Fruit fly (Drosophila melanogaster) ovary, adult (tissue): ENCODE measurements around the gene CG15731.
A peak's percentile ranks its signal among the peaks of the same experiment; 100 is the strongest.

Source experiments
- CG17801 ChIP-seq: fragments of 200-800 bp; optimal IDR thresholded peaks from 2 replicates; lab custom pipeline; 2019; ENCODE audit warnings: missing biosample characterization, mild to moderate bottlenecking, missing genetic modification characterization, moderate library complexity; ENCODE audit not compliant: partially characterized antibody

The CG15731 gene

DNA sequence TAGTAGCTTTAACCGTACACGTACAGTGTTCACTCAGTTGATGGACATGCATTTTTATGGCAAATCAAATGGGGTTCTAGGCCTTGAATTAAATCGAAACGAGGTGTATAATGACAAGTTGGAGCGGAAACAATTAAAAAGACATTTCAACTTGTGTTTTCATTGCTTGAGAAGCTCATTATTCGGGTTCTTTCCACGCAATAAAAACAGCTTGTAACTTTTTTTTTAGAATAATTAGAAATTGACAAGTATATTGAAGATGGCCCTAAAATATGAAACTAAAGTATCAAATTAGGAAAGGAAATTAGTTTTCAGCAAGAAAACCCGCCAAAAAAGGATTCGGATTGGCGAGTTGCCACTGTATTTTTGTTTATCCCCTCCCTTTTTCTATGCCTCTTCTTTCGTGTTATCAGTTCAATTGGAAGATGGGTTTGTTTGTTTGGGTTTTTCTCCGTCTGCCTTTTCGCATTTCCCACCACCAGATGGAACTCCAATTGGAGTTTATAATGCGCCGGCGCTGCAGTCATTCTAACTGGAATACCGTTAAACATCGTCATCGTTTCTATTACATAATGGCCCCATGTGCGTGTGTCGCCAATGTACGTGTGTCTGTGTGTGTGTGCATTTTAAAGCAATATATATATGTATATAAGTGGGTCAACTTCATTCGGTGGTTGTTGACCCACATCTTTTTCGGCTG lies 9.1 kb upstream of the CG15731 start:
- no peak for TF ChIP-seq CG17801

DNA sequence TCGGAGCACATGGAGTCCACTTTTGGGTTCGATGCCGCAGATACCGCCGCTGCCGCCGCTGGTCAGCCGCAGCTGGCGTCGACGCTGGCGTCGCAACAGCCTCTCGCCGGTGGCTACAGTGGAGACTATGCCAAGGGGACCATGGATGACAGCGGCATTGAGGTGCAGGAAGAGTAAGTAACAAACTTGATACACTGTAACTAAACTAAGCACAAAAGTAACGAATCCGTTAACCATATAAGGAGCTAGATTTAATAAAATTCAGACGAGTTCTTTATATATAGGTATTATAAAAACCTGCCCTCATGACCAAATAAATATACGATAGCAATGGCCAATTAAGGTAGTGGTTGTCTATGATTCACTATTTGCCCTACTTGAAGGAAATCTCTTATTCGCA lies 7.8 kb upstream of the CG15731 start:
- TF ChIP-seq CG17801, result no peak

dm6 chrX:12463560-12463959 lies 6.0 kb upstream of the CG15731 start:
- TF ChIP-seq CG17801, result no peak

- TF ChIP-seq CG17801, result peak; percentile 7
Observed at dm6 chrX:12462936-12463558, 5.5 kb upstream of the CG15731 start, which contains the start of the genes Rab40 and CG42258. Gene Rab40 (minus strand): TSS chrX:12463112. Gene CG42258 (plus strand): TSS chrX:12463528.

DNA sequence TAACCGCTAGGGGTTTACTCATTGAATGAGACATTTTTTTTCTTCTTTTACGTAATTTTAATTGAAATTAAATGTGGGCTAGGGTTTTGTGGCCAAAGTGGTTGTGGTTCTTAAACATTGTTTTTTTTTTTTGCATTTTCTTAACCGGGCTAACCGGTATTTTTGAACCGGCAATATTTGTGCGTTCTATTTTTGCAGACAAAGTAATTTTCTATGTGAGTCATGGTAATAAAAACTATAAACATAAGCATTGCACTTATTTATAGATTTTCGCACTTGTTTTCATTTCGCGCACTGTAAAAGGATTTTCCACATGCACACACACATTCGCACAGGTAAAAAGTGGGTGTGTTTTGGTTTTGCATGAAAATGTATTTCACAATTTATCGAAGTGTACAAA lies 4.7 kb upstream of the CG15731 start:
- no peak for TF ChIP-seq CG17801

dm6 chrX:12455891-12456290 lies 1.7 kb downstream of the CG15731 start:
- no peak for TF ChIP-seq CG17801

- TF ChIP-seq CG17801, result no peak
Observed at dm6 chrX:12454358-12454757, 3.2 kb downstream of the CG15731 start, which contains the start of gene CG15927. Gene CG15927 (plus strand): TSS chrX:12454729.

DNA sequence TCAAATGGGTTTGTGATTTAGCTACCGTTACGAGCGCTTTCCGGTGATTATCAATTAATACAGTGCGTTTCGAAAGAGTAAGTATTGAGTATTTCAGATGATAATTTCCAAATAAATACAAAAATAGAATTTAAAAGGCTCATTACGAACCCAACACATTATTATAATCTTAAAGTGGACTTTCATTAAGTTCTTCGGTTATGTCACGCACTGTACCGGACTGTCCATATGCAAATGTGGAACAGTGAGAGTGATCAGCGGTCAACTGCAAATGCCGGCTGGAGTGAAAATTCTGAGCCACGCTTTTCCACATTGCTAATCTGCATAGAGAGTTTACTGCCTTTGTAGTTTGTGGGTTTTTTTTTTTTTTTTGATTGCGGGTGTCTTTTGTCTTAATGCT lies 3.9 kb downstream of the CG15731 start:
- no peak for TF ChIP-seq CG17801

DNA sequence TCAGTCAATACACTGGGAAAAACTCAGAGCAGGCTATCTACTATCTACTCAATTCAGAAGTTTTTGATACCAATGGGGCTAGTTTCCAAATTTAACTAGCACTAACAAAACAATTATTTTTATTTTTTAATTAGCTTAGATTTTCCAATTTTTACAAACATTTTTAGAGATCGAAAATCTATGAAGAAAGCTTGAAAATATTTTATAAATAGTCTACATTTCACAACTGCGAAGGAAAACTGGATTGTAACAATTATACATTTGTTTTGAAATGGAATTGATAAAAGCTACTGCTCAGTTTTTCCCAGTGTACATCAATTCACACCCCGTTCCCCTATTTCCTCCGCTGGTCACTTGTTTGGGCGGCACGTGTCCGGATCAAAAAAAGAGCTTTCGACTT lies 9.7 kb downstream of the CG15731 start:
- TF ChIP-seq CG17801, result no peak

dm6 chrX:12437099-12437498 lies 20.5 kb downstream of the CG15731 start:
- no peak for TF ChIP-seq CG17801

DNA sequence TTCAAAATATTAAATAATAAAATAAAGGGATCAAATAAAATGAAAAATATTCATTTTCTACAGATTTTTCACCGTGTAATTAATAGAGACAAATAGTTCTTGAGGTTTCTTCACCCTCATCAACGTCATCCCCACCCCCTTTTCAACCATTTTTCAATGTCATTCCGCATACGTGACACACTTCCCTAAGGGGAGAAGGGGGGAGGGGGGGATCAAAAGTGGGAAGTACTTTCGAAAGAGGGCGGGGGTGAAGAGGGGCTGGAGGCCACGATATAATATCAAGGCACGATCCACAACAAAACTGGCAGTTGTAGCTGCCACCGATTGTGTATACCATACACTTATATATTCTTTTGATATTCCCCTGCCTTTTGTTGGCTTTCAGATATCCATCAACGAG lies 23.0 kb downstream of the CG15731 start:
- no peak for TF ChIP-seq CG17801

dm6 chrX:12431924-12432323 lies 25.6 kb downstream of the CG15731 start, which contains the start of gene Pkcdelta:
Gene Pkcdelta (plus strand): TSS chrX:12432224.
- no peak for TF ChIP-seq CG17801

DNA sequence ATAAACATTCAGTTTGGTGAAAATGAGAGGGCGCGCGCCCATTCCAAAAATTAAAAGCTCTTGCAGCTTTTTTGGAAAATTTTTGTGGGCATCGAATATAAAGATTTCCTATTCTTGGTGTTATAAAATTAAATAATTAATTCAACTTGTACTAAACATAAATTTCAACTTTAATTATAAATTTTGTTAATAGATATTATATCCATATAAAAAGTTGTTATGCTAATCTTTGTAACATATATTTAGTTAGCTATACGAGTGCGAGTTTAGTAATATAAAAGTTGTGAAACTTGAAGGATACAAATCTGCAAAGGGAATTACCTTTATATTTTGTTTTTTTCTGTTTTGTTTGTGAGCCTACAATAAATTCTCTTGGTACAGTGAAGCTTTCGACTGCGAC lies 26.1 kb downstream of the CG15731 start:
- TF ChIP-seq CG17801, result no peak

- no peak for TF ChIP-seq CG17801
Observed at dm6 chrX:12408377-12408911, 49.1 kb downstream of the CG15731 start, which contains the start of the genes CG32651 and CG2574. Gene CG32651 (minus strand): TSS chrX:12408477. Gene CG2574 (plus strand): TSS chrX:12408861.
